Worm (Caenorhabditis elegans) whole organism, young adult: ENCODE results near the gene srd-32.

Experiments
- B0035.1 ChIP-seq: sonication (generic microtip); optimal IDR thresholded peaks from 2 replicates; lab custom pipeline; 2016; ENCODE audit warnings: missing genetic modification characterization, mild to moderate bottlenecking, missing compliant biosample characterization, missing genotype, missing genetic modification reagents
- B0261.1 ChIP-seq: sonication (generic microtip); optimal IDR thresholded peaks from 2 replicates; lab custom pipeline; 2016; ENCODE audit warnings: mild to moderate bottlenecking, missing genetic modification characterization, moderate library complexity, missing compliant biosample characterization
- B0336.3 ChIP-seq: fragments of 200-800 bp; sonication (Bioruptor generic); IDR thresholded peaks from 2 replicates; pipeline ENCODE4 v1.3.6; 2022; ENCODE audit warnings: missing genetic modification characterization, missing compliant biosample characterization
- F33H1.4 ChIP-seq: fragments of 200-800 bp; sonication (Bioruptor generic); IDR thresholded peaks from 2 replicates; pipeline ENCODE4 v1.3.6; 2022; ENCODE audit warnings: missing genetic modification reagents, missing genetic modification characterization, missing compliant biosample characterization
- F39B2.1 ChIP-seq: fragments of 200-800 bp; sonication (Bioruptor generic); IDR thresholded peaks from 2 replicates; pipeline ENCODE4 v1.3.6; 2022; ENCODE audit warnings: missing genetic modification reagents, missing genetic modification characterization, missing compliant biosample characterization
- F49E8.2 ChIP-seq: sonication (generic microtip); optimal IDR thresholded peaks from 3 replicates; lab custom pipeline; 2017; ENCODE audit warnings: missing genetic modification characterization, mild to moderate bottlenecking, missing compliant biosample characterization, antibody characterized with exemption, moderate library complexity; ENCODE audit not compliant: insufficient read depth
- F57C9.4 ChIP-seq: sonication (generic microtip); optimal IDR thresholded peaks from 2 replicates; lab custom pipeline; 2017; ENCODE audit warnings: mild to moderate bottlenecking, missing genetic modification characterization, missing compliant biosample characterization
- K12H6.12 ChIP-seq: fragments of 200-800 bp; sonication (Bioruptor generic); optimal IDR thresholded peaks from 2 replicates; lab custom pipeline; 2018; ENCODE audit warnings: mild to moderate bottlenecking, missing genetic modification characterization, missing compliant biosample characterization
- Y53F4B.3 ChIP-seq: fragments of 200-800 bp; sonication (Bioruptor generic); IDR thresholded peaks from 2 replicates; pipeline ENCODE4 v1.3.6; 2022; ENCODE audit warnings: missing genetic modification reagents, missing genetic modification characterization, missing compliant biosample characterization
- Y56A3A.18 ChIP-seq: fragments of 200-800 bp; sonication (Bioruptor generic); IDR thresholded peaks from 2 replicates; pipeline ENCODE4 v1.3.6; 2022; ENCODE audit warnings: missing genetic modification reagents, missing genetic modification characterization, missing compliant biosample characterization
- ZK185.1 ChIP-seq: sonication (generic microtip); optimal IDR thresholded peaks from 2 replicates; lab custom pipeline; 2016; ENCODE audit warnings: mild to moderate bottlenecking, missing genetic modification characterization, missing compliant biosample characterization; ENCODE audit not compliant: poor library complexity, severe bottlenecking
- aptf-2 ChIP-seq: fragments of 200-800 bp; sonication (Bioruptor generic); conservative IDR thresholded peaks from 2 replicates; pipeline ENCODE4 v1.3.6; 2022; ENCODE audit warnings: missing genetic modification reagents, missing genetic modification characterization, missing compliant biosample characterization
- athp-1 ChIP-seq: sonication (generic microtip); optimal IDR thresholded peaks from 2 replicates; lab custom pipeline; 2017; ENCODE audit warnings: mild to moderate bottlenecking, missing genetic modification characterization, missing compliant biosample characterization
- bed-2 ChIP-seq: fragments of 200-800 bp; sonication (Bioruptor generic); IDR thresholded peaks from 2 replicates; pipeline ENCODE4 v1.3.6; 2022; ENCODE audit warnings: missing genetic modification reagents, missing genetic modification characterization, missing compliant biosample characterization
- cebp-2 ChIP-seq: fragments of 200-800 bp; sonication (Bioruptor generic); IDR thresholded peaks from 2 replicates; pipeline ENCODE4 v1.3.6; 2022; ENCODE audit warnings: missing genetic modification characterization, missing compliant biosample characterization
- ceh-100 ChIP-seq: fragments of 200-800 bp; sonication (Bioruptor generic); IDR thresholded peaks from 2 replicates; pipeline ENCODE4 v1.3.6; 2022; ENCODE audit warnings: missing genetic modification reagents, missing genetic modification characterization, missing compliant biosample characterization
- ceh-40 ChIP-seq: fragments of 200-800 bp; sonication (Bioruptor generic); IDR thresholded peaks from 2 replicates; pipeline ENCODE4 v1.3.6; 2022; ENCODE audit warnings: missing genetic modification characterization, missing compliant biosample characterization
- ceh-58 ChIP-seq: fragments of 200-800 bp; sonication (Bioruptor generic); IDR thresholded peaks from 2 replicates; pipeline ENCODE4 v1.3.6; 2022; ENCODE audit warnings: missing genetic modification characterization, missing compliant biosample characterization
- ceh-79 ChIP-seq: sonication (generic microtip); optimal IDR thresholded peaks from 2 replicates; lab custom pipeline; 2017; ENCODE audit warnings: mild to moderate bottlenecking, missing genetic modification characterization, missing compliant biosample characterization
- efl-1 ChIP-seq: fragments of 150-350 bp; optimal IDR thresholded peaks from 2 replicates; lab custom pipeline; 2014; ENCODE audit warnings: missing biosample characterization, missing genetic modification reagents, missing genetic modification characterization
- egl-18 ChIP-seq: fragments of 200-800 bp; sonication (Bioruptor generic); IDR thresholded peaks from 2 replicates; pipeline ENCODE4 v1.3.6; 2022; ENCODE audit warnings: missing genetic modification reagents, missing genetic modification characterization, missing compliant biosample characterization
- fkh-3 ChIP-seq: sonication (generic microtip); optimal IDR thresholded peaks from 2 replicates; lab custom pipeline; 2016; ENCODE audit warnings: mild to moderate bottlenecking, missing genetic modification characterization, missing compliant biosample characterization
- hmg-1.2 ChIP-seq: fragments of 200-800 bp; sonication (Bioruptor generic); IDR thresholded peaks from 2 replicates; pipeline ENCODE4 v1.3.6; 2022; ENCODE audit warnings: missing genetic modification reagents, missing genetic modification characterization, missing compliant biosample characterization
- let-607 ChIP-seq, 2 experiments: fragments of 200-800 bp in 1 of 2; sonication (Bioruptor generic) in 1 of 2; sonication (generic microtip) in 1 of 2; optimal IDR thresholded peaks; 2 replicates each; lab custom pipeline; 2016 to 2018; ENCODE audit warnings: mild to moderate bottlenecking in 2 of 2, missing compliant biosample characterization in 2 of 2, missing genetic modification characterization in 2 of 2, moderate library complexity in 2 of 2, missing genotype in 1 of 2
- lin-26 ChIP-seq: fragments of 200-800 bp; sonication (Bioruptor generic); IDR thresholded peaks from 2 replicates; pipeline ENCODE4 v1.3.6; 2022; ENCODE audit warnings: missing genetic modification reagents, missing genetic modification characterization, missing compliant biosample characterization
- lin-35 ChIP-seq, 3 experiments: fragments of 150-350 bp in 2 of 3; sonication (generic microtip) in 1 of 3; optimal IDR thresholded peaks; 2 replicates each; lab custom pipeline; 2014 to 2018; ENCODE audit warnings: missing biosample characterization in 3 of 3, missing genetic modification characterization in 3 of 3, missing genetic modification reagents in 3 of 3
- lir-1 ChIP-seq: fragments of 200-800 bp; sonication (Bioruptor generic); conservative IDR thresholded peaks from 2 replicates; pipeline ENCODE4 v1.3.6; 2022; ENCODE audit warnings: missing genetic modification reagents, missing genetic modification characterization, missing compliant biosample characterization
- lsl-1 ChIP-seq: fragments of 200-800 bp; sonication (Bioruptor generic); optimal IDR thresholded peaks from 2 replicates; lab custom pipeline; 2018; ENCODE audit warnings: mild to moderate bottlenecking, missing genetic modification characterization, moderate library complexity, missing compliant biosample characterization
- lsy-27 ChIP-seq: sonication (generic microtip); optimal IDR thresholded peaks from 2 replicates; lab custom pipeline; 2017; ENCODE audit warnings: missing genetic modification characterization, mild to moderate bottlenecking, missing compliant biosample characterization, antibody characterized with exemption, missing genotype, borderline replicate concordance; ENCODE audit not compliant: insufficient read depth
- madf-3 ChIP-seq: fragments of 200-800 bp; sonication (Bioruptor generic); IDR thresholded peaks from 2 replicates; pipeline ENCODE4 v1.3.6; 2022; ENCODE audit warnings: missing genetic modification reagents, missing genetic modification characterization, missing compliant biosample characterization
- madf-6 ChIP-seq: fragments of 200-800 bp; sonication (Bioruptor generic); IDR thresholded peaks from 2 replicates; pipeline ENCODE4 v1.3.6; 2022; ENCODE audit warnings: missing genetic modification reagents, missing genetic modification characterization, missing compliant biosample characterization
- madf-8 ChIP-seq: fragments of 200-800 bp; sonication (Bioruptor generic); conservative IDR thresholded peaks from 2 replicates; pipeline ENCODE4 v1.3.6; 2022; ENCODE audit warnings: missing genetic modification reagents, missing genetic modification characterization, missing compliant biosample characterization
- mes-4 ChIP-seq: sonication (generic microtip); optimal IDR thresholded peaks from 2 replicates; lab custom pipeline; 2016; ENCODE audit warnings: missing genotype, missing genetic modification characterization, missing compliant biosample characterization
- nhr-179 ChIP-seq: sonication (generic microtip); optimal IDR thresholded peaks from 2 replicates; lab custom pipeline; 2016; ENCODE audit warnings: mild to moderate bottlenecking, missing genetic modification characterization, missing compliant biosample characterization
- nhr-90 ChIP-seq: sonication (generic microtip); optimal IDR thresholded peaks from 2 replicates; lab custom pipeline; 2016; ENCODE audit warnings: missing genotype, mild to moderate bottlenecking, missing genetic modification characterization, missing compliant biosample characterization
- rcor-1 ChIP-seq: fragments of 200-800 bp; sonication (Bioruptor generic); IDR thresholded peaks from 2 replicates; pipeline ENCODE4 v1.3.6; 2022; ENCODE audit warnings: missing genetic modification reagents, missing genetic modification characterization, missing compliant biosample characterization
- sdz-38 ChIP-seq: sonication (generic microtip); optimal IDR thresholded peaks from 2 replicates; lab custom pipeline; 2016; ENCODE audit warnings: missing genotype, missing genetic modification characterization, missing compliant biosample characterization
- snpc-1.1 ChIP-seq: sonication (generic microtip); optimal IDR thresholded peaks from 2 replicates; lab custom pipeline; 2017; ENCODE audit warnings: missing genetic modification characterization, mild to moderate bottlenecking, missing compliant biosample characterization, antibody characterized with exemption, moderate library complexity, missing genotype, missing genetic modification reagents; ENCODE audit not compliant: insufficient read depth
- snpc-1.3 ChIP-seq: sonication (generic microtip); optimal IDR thresholded peaks from 2 replicates; lab custom pipeline; 2017; ENCODE audit warnings: missing genetic modification characterization, mild to moderate bottlenecking, missing compliant biosample characterization, antibody characterized with exemption, moderate library complexity, missing genotype, missing genetic modification reagents; ENCODE audit not compliant: insufficient read depth
- snpc-3.4 ChIP-seq: sonication (generic microtip); optimal IDR thresholded peaks from 2 replicates; lab custom pipeline; 2017; ENCODE audit warnings: missing genetic modification characterization, mild to moderate bottlenecking, missing compliant biosample characterization, antibody characterized with exemption, moderate library complexity, missing genotype, missing genetic modification reagents
- snpc-4 ChIP-seq, 5 experiments: fragments of 150-350 bp in 1 of 5; sonication (generic microtip) in 4 of 5; optimal IDR thresholded peaks; 2 replicates each; lab custom pipeline; 2014 to 2018; ENCODE audit warnings: missing genetic modification characterization in 5 of 5, missing biosample characterization in 3 of 5, antibody characterized with exemption in 2 of 5, mild to moderate bottlenecking in 2 of 5, missing compliant biosample characterization in 2 of 5, missing genotype in 2 of 5, moderate library complexity in 2 of 5, missing genetic modification reagents in 1 of 5
- xnd-1 ChIP-seq: sonication (generic microtip); optimal IDR thresholded peaks from 2 replicates; lab custom pipeline; 2016; ENCODE audit warnings: missing genotype, missing genetic modification reagents, missing genetic modification characterization, missing compliant biosample characterization
- zfh-2 ChIP-seq: fragments of 200-800 bp; sonication (Bioruptor generic); conservative IDR thresholded peaks from 2 replicates; pipeline ENCODE4 v1.3.6; 2022; ENCODE audit warnings: missing genetic modification reagents, missing genetic modification characterization, missing compliant biosample characterization
- ztf-18 ChIP-seq: sonication (generic microtip); optimal IDR thresholded peaks from 2 replicates; lab custom pipeline; 2016; ENCODE audit warnings: missing genotype, mild to moderate bottlenecking, missing genetic modification characterization, missing compliant biosample characterization
- ztf-3 ChIP-seq: fragments of 200-800 bp; sonication (Bioruptor generic); optimal IDR thresholded peaks from 2 replicates; lab custom pipeline; 2018; ENCODE audit warnings: mild to moderate bottlenecking, missing genetic modification characterization, missing compliant biosample characterization
- ztf-6 ChIP-seq: fragments of 200-800 bp; sonication (Bioruptor generic); IDR thresholded peaks from 2 replicates; pipeline ENCODE4 v1.3.6; 2022; ENCODE audit warnings: missing genetic modification reagents, missing genetic modification characterization, missing compliant biosample characterization

srd-32 gene

ce11 chrV:4826710-4827380 lies 38.6 kb upstream of the srd-32 start, which contains the start of the genes hsp-6 and C37H5.5:
Gene hsp-6 (minus strand): TSS chrV:4826760.
Gene C37H5.5 (plus strand): TSS chrV:4827360.
- TF ChIP-seq fkh-3 (tag; lab: Kevin White, UChicago) (no peak), rcor-1 (GFP tag; lab: Robert Waterston, UW) (peak; percentile 78), ceh-40 (GFP tag; lab: Robert Waterston, UW) (no peak), snpc-1.3 (tag; lab: Kevin White, UChicago) (peak; percentile 55), nhr-179 (tag; lab: Kevin White, UChicago) (no peak), B0336.3 (GFP tag; lab: Robert Waterston, UW) (peak; percentile 79), ztf-6 (GFP tag; lab: Robert Waterston, UW) (0 out of 2 replicates have a peak, but pooled peaks have one; percentile 30), lsl-1 (GFP tag; lab: Kevin White, UChicago) (peak; percentile 91), ceh-100 (peak; percentile 79), ztf-18 (tag; lab: Kevin White, UChicago) (peak; percentile 47), snpc-4 (GFP tag; optimal IDR thresholded peaks at IDR 0.05; lab: Kevin White, UChicago) (peak; percentile 17), snpc-4 (tag; optimal IDR thresholded peaks at IDR 0.05; lab: Kevin White, UChicago) (peak; percentile 50 to 70 (median 61)), F33H1.4 (GFP tag; lab: Robert Waterston, UW) (peak; percentile 96), madf-6 (peak; percentile 91), snpc-3.4 (tag; lab: Kevin White, UChicago) (peak; percentile 59), Y56A3A.18 (GFP tag; lab: Robert Waterston, UW) (no peak), madf-3 (no peak), ceh-58 (GFP tag; lab: Robert Waterston, UW) (no peak), lsy-27 (no peak), xnd-1 (tag; lab: Kevin White, UChicago) (peak; percentile 52), mes-4 (tag; lab: Kevin White, UChicago) (no peak), let-607 (tag; optimal IDR thresholded peaks at IDR 0.05; lab: Kevin White, UChicago) (peak in 1 of 2 experiments; percentile 32), B0035.1 (no peak), aptf-2 (GFP tag; lab: Robert Waterston, UW) (no peak), lin-35 (GFP tag; optimal IDR thresholded peaks at IDR 0.05; lab: Kevin White, UChicago) (peak in 1 of 3 experiments; percentile 42), bed-2 (GFP tag; lab: Robert Waterston, UW) (no peak), nhr-90 (tag; lab: Kevin White, UChicago) (no peak), ceh-79 (tag; lab: Kevin White, UChicago) (no peak), egl-18 (GFP tag; lab: Robert Waterston, UW) (no peak), Y53F4B.3 (no peak), athp-1 (tag; lab: Kevin White, UChicago) (peak; percentile 73), ZK185.1 (tag; lab: Kevin White, UChicago) (peak; percentile 54), F49E8.2 (tag; lab: Kevin White, UChicago) (peak; percentile 69), cebp-2 (no peak), lin-26 (peak; percentile 64; the same call in 1 of the 2 replicates), B0261.1 (tag; lab: Kevin White, UChicago) (no peak), efl-1 (peak; percentile 45), sdz-38 (no peak), F39B2.1 (GFP tag; lab: Robert Waterston, UW) (no peak), hmg-1.2 (GFP tag; lab: Robert Waterston, UW) (peak; percentile 70), snpc-1.1 (tag; lab: Kevin White, UChicago) (peak; percentile 45), F57C9.4 (tag; lab: Kevin White, UChicago) (no peak), ztf-3 (GFP tag; lab: Kevin White, UChicago) (no peak), K12H6.12 (tag; lab: Kevin White, UChicago) (peak; percentile 22), madf-8 (GFP tag; lab: Robert Waterston, UW) (peak; percentile 75), lir-1 (GFP tag; lab: Robert Waterston, UW) (peak; percentile 78), zfh-2 (GFP tag; lab: Robert Waterston, UW) (no peak)
